Worm (Caenorhabditis elegans): ENCODE data around the gene fipr-4.

DNA sequence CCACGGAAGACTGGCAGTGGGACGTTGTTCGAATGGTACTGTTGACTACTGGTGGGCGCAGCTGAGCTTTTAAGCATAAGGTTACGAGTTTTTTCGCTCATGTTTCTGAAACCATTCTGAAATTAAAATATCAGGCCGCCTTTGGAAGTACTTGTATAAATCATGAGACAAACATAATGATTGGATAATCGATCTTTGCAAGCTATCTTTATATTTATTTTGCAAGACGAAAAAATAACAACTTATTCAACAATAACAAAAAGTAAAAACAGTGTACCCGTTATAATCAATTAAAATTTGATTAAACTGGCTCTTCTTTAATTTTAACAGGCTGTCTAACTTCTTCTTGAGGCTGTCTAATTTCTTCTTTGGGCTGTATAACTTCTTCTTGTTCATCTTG, 22.8 kb downstream of the fipr-4 start, which contains the start of gene ZK856.16:
- TF ChIP-seq unc-62 (GFP tag; optimal IDR thresholded peaks at IDR 0.05) (no peak), ama-1 (optimal IDR thresholded peaks at IDR 0.05) (no peak), ama-1 (GFP tag; optimal IDR thresholded peaks at IDR 0.05) (no peak), attf-6 (GFP tag; IDR thresholded peaks at IDR 0.05) (no peak), hlh-12 (tag; optimal IDR thresholded peaks at IDR 0.05) (no peak), lsy-27 (tag; optimal IDR thresholded peaks at IDR 0.05; ENCODE audit: borderline replicate concordance, insufficient read depth) (no peak), ceh-58 (GFP tag; IDR thresholded peaks at IDR 0.05) (no peak)

Measured in whole organism, young adult.